Fruit fly (Drosophila melanogaster) whole organism, embryonic: ENCODE measurements around the gene GAPcenA.

Experiments
- Ada2b ChIP-seq: fragments of 200-800 bp; sonication (Bioruptor generic); IDR thresholded peaks from 2 replicates; pipeline ENCODE4 v1.3.6; 2022; ENCODE audit warnings: missing biosample characterization, missing genetic modification characterization
- Atf6 ChIP-seq: fragments of 200-800 bp; sonication (Bioruptor generic); IDR thresholded peaks from 2 replicates; pipeline ENCODE4 v1.3.6; 2022; ENCODE audit warnings: missing biosample characterization, missing genetic modification characterization
- Awh ChIP-seq: fragments of 200-800 bp; sonication (Bioruptor generic); IDR thresholded peaks from 2 replicates; pipeline ENCODE4, ENCODE4 v1.3.6; 2022; ENCODE audit warnings: missing biosample characterization, missing genetic modification characterization
- Blimp-1 ChIP-seq: fragments of 200-800 bp; sonication (Bioruptor generic); optimal IDR thresholded peaks from 3 replicates; lab custom pipeline; 2018; ENCODE audit warnings: missing biosample characterization, missing genetic modification characterization, mild to moderate bottlenecking, moderate library complexity, missing genetic modification reagents
- C15 ChIP-seq: fragments of 200-800 bp; sonication (Bioruptor generic); IDR thresholded peaks from 3 replicates; pipeline ENCODE4 v1.3.6; 2022; ENCODE audit warnings: missing biosample characterization, missing genetic modification characterization
- CG10959 ChIP-seq: fragments of 200-800 bp; sonication (Bioruptor generic); IDR thresholded peaks from 2 replicates; pipeline ENCODE4 v1.3.6; 2022; ENCODE audit warnings: missing biosample characterization, missing genetic modification characterization
- CG11504 ChIP-seq: fragments of 200-800 bp; sonication (Bioruptor generic); optimal IDR thresholded peaks from 3 replicates; lab custom pipeline; 2019; ENCODE audit warnings: missing biosample characterization, mild to moderate bottlenecking, missing genetic modification characterization, moderate library complexity
- CG12744 ChIP-seq: fragments of 200-800 bp; sonication (Bioruptor generic); optimal IDR thresholded peaks from 2 replicates; lab custom pipeline; 2016; ENCODE audit warnings: missing biosample characterization, missing genetic modification characterization
- CG1603 ChIP-seq: fragments of 200-800 bp; sonication (Bioruptor generic); optimal IDR thresholded peaks from 2 replicates; lab custom pipeline; 2019; ENCODE audit warnings: missing biosample characterization, mild to moderate bottlenecking, missing genetic modification characterization, moderate library complexity
- CG16815 ChIP-seq: fragments of 200-800 bp; sonication (Bioruptor generic); optimal IDR thresholded peaks from 3 replicates; lab custom pipeline; 2017; ENCODE audit warnings: missing biosample characterization, mild to moderate bottlenecking, missing genetic modification characterization
- CG17359 ChIP-seq: fragments of 200-800 bp; sonication (Bioruptor generic); optimal IDR thresholded peaks from 3 replicates; lab custom pipeline; 2018; ENCODE audit warnings: missing biosample characterization, mild to moderate bottlenecking, missing genetic modification characterization, moderate library complexity
- CG2712 ChIP-seq: fragments of 200-800 bp; optimal IDR thresholded peaks from 3 replicates; lab custom pipeline; 2019; ENCODE audit warnings: missing biosample characterization, mild to moderate bottlenecking, missing genetic modification characterization, moderate library complexity
- CG4707 ChIP-seq: fragments of 200-800 bp; sonication (Bioruptor generic); optimal IDR thresholded peaks from 2 replicates; lab custom pipeline; 2018; ENCODE audit warnings: missing biosample characterization, mild to moderate bottlenecking, missing genetic modification characterization, moderate library complexity
- CG6175 ChIP-seq: fragments of 200-800 bp; sonication (Bioruptor generic); IDR thresholded peaks from 3 replicates; pipeline ENCODE4 v1.3.6; 2022; ENCODE audit warnings: missing biosample characterization, missing genetic modification characterization
- CG6689 ChIP-seq: fragments of 200-800 bp; sonication (Bioruptor generic); IDR thresholded peaks from 2 replicates; pipeline ENCODE4 v1.3.6; 2022; ENCODE audit warnings: missing biosample characterization, missing genetic modification characterization
- CG7839 ChIP-seq: fragments of 200-800 bp; sonication (Bioruptor generic); optimal IDR thresholded peaks from 3 replicates; lab custom pipeline; 2018; ENCODE audit warnings: missing biosample characterization, mild to moderate bottlenecking, missing genetic modification characterization, moderate library complexity
- Chrac-16 ChIP-seq: fragments of 200-800 bp; sonication (Bioruptor generic); optimal IDR thresholded peaks from 3 replicates; lab custom pipeline; 2016; ENCODE audit warnings: missing biosample characterization, missing genetic modification characterization
- D19A ChIP-seq: fragments of 200-800 bp; optimal IDR thresholded peaks from 3 replicates; lab custom pipeline; 2019; ENCODE audit warnings: missing biosample characterization, mild to moderate bottlenecking, missing genetic modification characterization, moderate library complexity
- Dfd ChIP-seq, 2 experiments: fragments of >200 bp; optimal IDR thresholded peaks; 2 replicates each; lab custom pipeline; 2017; ENCODE audit warnings: missing biosample characterization in 2 of 2, missing genetic modification characterization in 2 of 2
- Drgx ChIP-seq: fragments of 200-800 bp; sonication (Bioruptor generic); IDR thresholded peaks from 2 replicates; pipeline ENCODE4 v1.3.6; 2022; ENCODE audit warnings: missing biosample characterization, missing genetic modification characterization
- E2f1 ChIP-seq: fragments of 200-800 bp; sonication (Bioruptor generic); IDR thresholded peaks from 2 replicates; pipeline ENCODE4 v1.3.6; 2022; ENCODE audit warnings: missing biosample characterization, missing genetic modification characterization
- Ets65A ChIP-seq: fragments of 200-800 bp; sonication (Bioruptor generic); peaks from one replicate; lab custom pipeline; 2016; ENCODE audit warnings: missing biosample characterization, missing genetic modification characterization
- Hr51 ChIP-seq, 2 experiments: fragments of 200-800 bp; sonication (Bioruptor generic); optimal IDR thresholded peaks; 2 replicates in 1 of 2; 3 replicates in 1 of 2; lab custom pipeline; 2016 to 2018; ENCODE audit warnings: missing biosample characterization in 2 of 2, missing genetic modification characterization in 2 of 2, mild to moderate bottlenecking in 1 of 2, moderate library complexity in 1 of 2
- Hsf ChIP-seq: fragments of 200-800 bp; sonication (Bioruptor generic); optimal IDR thresholded peaks from 3 replicates; lab custom pipeline; 2016; ENCODE audit warnings: missing biosample characterization, missing genetic modification characterization
- Med ChIP-seq: fragments of 200-800 bp; sonication (Bioruptor generic); peaks from one replicate; lab custom pipeline; 2016; ENCODE audit warnings: missing biosample characterization, missing genetic modification characterization, mild to moderate bottlenecking, inconsistent platforms, moderate library complexity
- Sox102F ChIP-seq: fragments of 200-800 bp; sonication (Bioruptor generic); optimal IDR thresholded peaks from 2 replicates; lab custom pipeline; 2018; ENCODE audit warnings: missing biosample characterization, mild to moderate bottlenecking, missing genetic modification characterization, moderate library complexity
- Xrp1 ChIP-seq: fragments of 200-800 bp; sonication (Bioruptor generic); IDR thresholded peaks from 2 replicates; pipeline ENCODE4 v1.3.6; 2022; ENCODE audit warnings: missing biosample characterization, missing genetic modification characterization
- ase ChIP-seq: fragments of 200-800 bp; sonication (Bioruptor generic); IDR thresholded peaks from 3 replicates; pipeline ENCODE4 v1.3.6; 2022; ENCODE audit warnings: missing biosample characterization, missing genetic modification characterization
- bowl ChIP-seq: fragments of 200-800 bp; sonication (Bioruptor generic); IDR thresholded peaks from 2 replicates; pipeline ENCODE4 v1.3.6; 2022; ENCODE audit warnings: missing biosample characterization, missing genetic modification characterization
- bsh ChIP-seq, 2 experiments: fragments of 200-800 bp; sonication (Bioruptor generic); optimal IDR thresholded peaks; 2 replicates each; lab custom pipeline; 2017 to 2018; ENCODE audit warnings: mild to moderate bottlenecking in 2 of 2, missing biosample characterization in 2 of 2, missing genetic modification characterization in 2 of 2, moderate library complexity in 1 of 2
- cad ChIP-seq: fragments of >200 bp; optimal IDR thresholded peaks from 2 replicates; lab custom pipeline; 2017; ENCODE audit warnings: missing biosample characterization, missing genetic modification characterization
- cg ChIP-seq: fragments of 200-800 bp; sonication (Bioruptor generic); optimal IDR thresholded peaks from 3 replicates; lab custom pipeline; 2019; ENCODE audit warnings: missing biosample characterization, mild to moderate bottlenecking, missing genetic modification characterization, moderate library complexity
- dan ChIP-seq: fragments of 200-800 bp; sonication (Bioruptor generic); IDR thresholded peaks from 2 replicates; pipeline ENCODE4 v1.3.6; 2022; ENCODE audit warnings: missing biosample characterization, missing genetic modification characterization
- dmrt99B ChIP-seq: fragments of 200-800 bp; sonication (Bioruptor generic); optimal IDR thresholded peaks from 2 replicates; lab custom pipeline; 2018; ENCODE audit warnings: missing biosample characterization, mild to moderate bottlenecking, missing genetic modification characterization, moderate library complexity
- en ChIP-seq: fragments of 200-800 bp; sonication (Bioruptor generic); optimal IDR thresholded peaks from 2 replicates; lab custom pipeline; 2016; ENCODE audit warnings: missing biosample characterization, missing genetic modification characterization
- gem ChIP-seq: fragments of 200-800 bp; sonication (Bioruptor generic); optimal IDR thresholded peaks from 2 replicates; lab custom pipeline; 2019; ENCODE audit warnings: missing biosample characterization, mild to moderate bottlenecking, missing genetic modification characterization, moderate library complexity
- hkb ChIP-seq, 2 experiments: fragments of 200-800 bp in 1 of 2; fragments of >200 bp in 1 of 2; sonication (Bioruptor generic) in 1 of 2; IDR thresholded peaks in 1 of 2; optimal IDR thresholded peaks in 1 of 2; 2 replicates each; pipeline versions ENCODE4 v1.3.6 to Lab custom; 2017 to 2022; ENCODE audit warnings: missing biosample characterization in 1 of 2, missing genetic modification characterization in 1 of 2
- kni ChIP-seq: fragments of 200-800 bp; sonication (Bioruptor generic); optimal IDR thresholded peaks from 3 replicates; lab custom pipeline; 2017; ENCODE audit warnings: mild to moderate bottlenecking, missing biosample characterization, missing genetic modification reagents, missing genetic modification characterization
- lmd ChIP-seq: fragments of 200-800 bp; sonication (Bioruptor generic); IDR thresholded peaks from 2 replicates; pipeline ENCODE4 v1.3.6; 2022; ENCODE audit warnings: missing biosample characterization, missing genetic modification characterization
- mirr ChIP-seq: fragments of 200-800 bp; sonication (Bioruptor generic); optimal IDR thresholded peaks from 3 replicates; lab custom pipeline; 2018; ENCODE audit warnings: missing biosample characterization, mild to moderate bottlenecking, missing genetic modification characterization
- nerfin-2 ChIP-seq: fragments of 200-800 bp; sonication (Bioruptor generic); IDR thresholded peaks from 2 replicates; pipeline ENCODE4 v1.3.6; 2022; ENCODE audit warnings: missing biosample characterization, missing genetic modification characterization; ENCODE audit not compliant: partially characterized antibody
- odd ChIP-seq: fragments of 200-800 bp; sonication (Bioruptor generic); optimal IDR thresholded peaks from 2 replicates; lab custom pipeline; 2017; ENCODE audit warnings: missing biosample characterization, mild to moderate bottlenecking, missing genetic modification characterization
- phol ChIP-seq: fragments of 200-800 bp; sonication (Bioruptor generic); optimal IDR thresholded peaks from 3 replicates; lab custom pipeline; 2018; ENCODE audit warnings: missing biosample characterization, mild to moderate bottlenecking, missing genetic modification characterization, moderate library complexity
- prd ChIP-seq, 3 experiments: fragments of >200 bp in 2 of 3; fragments of 200-800 bp in 1 of 3; sonication (Bioruptor generic) in 1 of 3; optimal IDR thresholded peaks in 2 of 3; IDR thresholded peaks in 1 of 3; 2 replicates in 2 of 3; 3 replicates in 1 of 3; pipeline versions ENCODE4 v1.3.6 to Lab custom; 2017 to 2022; ENCODE audit warnings: missing biosample characterization in 1 of 3, missing genetic modification characterization in 1 of 3
- psq ChIP-seq: fragments of 200-800 bp; sonication (Bioruptor generic); optimal IDR thresholded peaks from 2 replicates; lab custom pipeline; 2017; ENCODE audit warnings: missing biosample characterization, missing genetic modification characterization
- row ChIP-seq: fragments of 200-800 bp; sonication (Bioruptor generic); IDR thresholded peaks from 3 replicates; pipeline ENCODE4 v1.3.6; 2022; ENCODE audit warnings: missing biosample characterization, missing genetic modification characterization
- sens ChIP-seq: fragments of 200-800 bp; sonication (Bioruptor generic); peaks from one replicate; lab custom pipeline; 2016; ENCODE audit warnings: missing biosample characterization, missing genetic modification characterization
- unc-4 ChIP-seq: fragments of 200-800 bp; sonication (Bioruptor generic); IDR thresholded peaks from 2 replicates; pipeline ENCODE4 v1.3.6; 2022; ENCODE audit warnings: missing biosample characterization, missing genetic modification characterization; ENCODE audit not compliant: partially characterized antibody

Gene GAPcenA

DNA sequence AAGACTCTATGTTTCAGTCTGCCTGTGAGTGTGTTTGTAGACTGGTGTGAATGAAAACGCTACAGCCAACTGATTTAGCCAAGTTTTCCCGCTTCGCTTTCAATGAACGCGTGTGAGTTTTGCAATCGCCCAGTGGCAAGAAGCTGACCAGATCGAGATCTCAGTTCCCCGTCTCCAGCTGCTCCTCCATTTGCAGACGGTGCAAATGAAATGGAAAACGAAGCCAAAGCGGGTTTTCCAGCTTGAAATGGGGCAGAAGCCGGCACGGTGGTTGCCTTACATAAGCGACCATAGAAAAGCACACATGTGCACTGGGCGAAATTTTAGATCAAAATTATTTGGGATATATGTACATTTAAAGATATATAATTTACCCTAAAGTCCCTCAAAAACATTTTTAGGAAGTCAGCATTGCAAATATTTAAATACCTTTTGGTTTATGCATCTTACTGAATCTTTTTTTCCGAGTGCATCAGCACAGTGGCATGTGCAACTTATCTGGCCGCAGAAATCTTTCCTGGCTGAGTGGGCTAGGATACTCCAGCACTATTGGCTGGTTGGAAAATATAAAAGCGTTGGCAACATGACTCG is 27.4 kb upstream of the GAPcenA start, which contains the start of gene CG43059:
TSS of gene CG43059 (minus strand) at position 51 of the 591 bp plus-strand sequence.
- TF ChIP-seq D19A (no peak), Sox102F (peak; percentile 34), Chrac-16 (no peak), ase (GFP tag; lab: Robert Waterston, UW) (0 out of 3 replicates have a peak, but pooled peaks have one; percentile 19), en (GFP tag; lab: Kevin White, UChicago) (no peak), bowl (GFP tag; lab: Robert Waterston, UW) (no peak), cg (no peak), psq (no peak), nerfin-2 (GFP tag; lab: Robert Waterston, UW) (no peak), CG16815 (GFP tag; lab: Kevin White, UChicago) (no peak), dan (GFP tag; lab: Robert Waterston, UW) (no peak), row (GFP tag; lab: Robert Waterston, UW) (0 out of 3 replicates have a peak, but pooled peaks have one; percentile 9), Xrp1 (GFP tag; lab: Robert Waterston, UW) (peak; percentile 20; the same call in 1 of the 2 replicates), Hr51 (GFP tag; optimal IDR thresholded peaks at IDR 0.05; lab: Kevin White, UChicago) (peak in 1 of 2 experiments; percentile 28), CG11504 (tag; lab: Kevin White, UChicago) (peak; percentile 35), phol (peak; percentile 21), Ets65A (GFP tag; lab: Kevin White, UChicago) (peak; percentile 38), Blimp-1 (GFP tag; lab: Kevin White, UChicago) (peak; percentile 32), Med (GFP tag; lab: Kevin White, UChicago) (peak; percentile 53), Ada2b (0 out of 2 replicates have a peak, but pooled peaks have one; percentile 25), dmrt99B (tag; lab: Kevin White, UChicago) (peak; percentile 8), Drgx (GFP tag; lab: Robert Waterston, UW) (peak; percentile 92), prd (optimal IDR thresholded peaks at IDR 0.05; lab: Kevin White, UChicago) (no peak), prd (GFP tag; IDR thresholded peaks at IDR 0.05; lab: Robert Waterston, UW) (peak; percentile 29; the same call in 1 of the 3 replicates), CG1603 (peak; percentile 28), kni (GFP tag; lab: Kevin White, UChicago) (no peak), E2f1 (0 out of 2 replicates have a peak, but pooled peaks have one; percentile 15), bsh (GFP tag; optimal IDR thresholded peaks at IDR 0.05; lab: Kevin White, UChicago) (peak in 1 of 2 experiments; percentile 5), gem (tag; lab: Kevin White, UChicago) (peak; percentile 22), C15 (GFP tag; lab: Robert Waterston, UW) (peak; percentile 22; the same call in 1 of the 3 replicates), CG17359 (tag; lab: Kevin White, UChicago) (peak; percentile 1), CG2712 (peak; percentile 1), Awh (GFP tag; lab: Robert Waterston, UW) (0 out of 2 replicates have a peak, but pooled peaks have one; percentile 29), mirr (GFP tag; lab: Kevin White, UChicago) (no peak)

- TF ChIP-seq sens (peak; percentile 1), CG12744 (GFP tag; lab: Kevin White, UChicago) (no peak), CG7839 (tag; lab: Kevin White, UChicago) (no peak), hkb (optimal IDR thresholded peaks at IDR 0.05; lab: Kevin White, UChicago) (no peak), hkb (GFP tag; IDR thresholded peaks at IDR 0.05; lab: Robert Waterston, UW) (no peak), Atf6 (GFP tag; lab: Robert Waterston, UW) (no peak), unc-4 (GFP tag; lab: Robert Waterston, UW) (no peak), dmrt99B (tag; lab: Kevin White, UChicago) (peak; percentile 2), CG4707 (GFP tag; lab: Kevin White, UChicago) (no peak), CG10959 (GFP tag; lab: Robert Waterston, UW) (no peak), CG6689 (GFP tag; lab: Robert Waterston, UW) (0 out of 2 replicates have a peak, but pooled peaks have one; percentile 9), cad (no peak), CG6175 (no peak), odd (GFP tag; lab: Kevin White, UChicago) (no peak), lmd (GFP tag; lab: Robert Waterston, UW) (no peak), Dfd (GFP tag; optimal IDR thresholded peaks at IDR 0.05; lab: Kevin White, UChicago) (no peak), Hsf (no peak)
Measured at dm6 chr3L:8320105-8320813, 26.1 kb upstream of the GAPcenA start, which contains the start of gene CG13670. Gene CG13670 (plus strand): TSS chr3L:8320763.
